Fruit fly (Drosophila melanogaster): Measurements from ENCODE around the gene vnc.

The vnc gene

dm6 chr3L:9972007-9972856, at the start of gene vnc, which contains the start of the genes CG6674 and CG42455:
Gene vnc, plus strand, starts transcription at chr3L:9972312.
Gene CG6674, minus strand, starts transcription at chr3L:9972054.
Gene CG42455, plus strand, starts transcription at chr3L:9972312.
- TF ChIP-seq noc (tag; optimal IDR thresholded peaks at IDR 0.05) = peak; percentile 22

dm6 chr3L:9927169-9927568, 44.9 kb upstream of the vnc start:
- no peak for TF ChIP-seq noc (tag; optimal IDR thresholded peaks at IDR 0.05)

dm6 chr3L:9968267-9968721, 3.8 kb upstream of the vnc start, which contains the start of the genes CG6685 and Dronc:
Gene CG6685, minus strand, starts transcription at chr3L:9968317.
Gene Dronc, plus strand, starts transcription at chr3L:9968479.
- no peak for TF ChIP-seq noc (tag; optimal IDR thresholded peaks at IDR 0.05)

- TF ChIP-seq noc (tag; optimal IDR thresholded peaks at IDR 0.05) = no peak
Observed at dm6 chr3L:9969158-9969557, 3.0 kb upstream of the vnc start.

dm6 chr3L:9974172-9974896, 2.2 kb downstream of the vnc start, which contains the start of gene dpr6:
Gene dpr6, plus strand, starts transcription at chr3L:9974651.
- TF ChIP-seq noc (tag; optimal IDR thresholded peaks at IDR 0.05) = no peak
